Worm (Caenorhabditis elegans): ENCODE results near the gene R10H10.4.

DNA sequence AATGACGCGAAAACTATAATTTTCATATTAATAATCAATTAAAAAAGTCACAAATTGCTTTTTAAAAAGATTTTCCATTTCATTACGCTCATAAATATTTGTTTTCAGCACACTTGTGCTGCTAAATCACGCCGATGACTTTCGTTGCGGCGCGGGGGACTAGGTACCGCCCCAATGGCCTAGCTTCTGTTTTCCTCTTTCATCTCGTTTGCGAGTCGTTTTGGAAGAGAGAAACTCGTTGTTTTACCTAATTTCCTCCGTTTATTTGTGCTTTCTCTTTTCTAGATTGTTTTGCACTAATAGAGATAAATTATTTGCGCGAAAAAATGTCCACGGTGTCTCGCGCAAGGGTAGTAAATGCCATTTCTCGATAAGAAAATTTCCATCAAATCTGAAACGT lies 13.7 kb downstream of the R10H10.4 start:
- TF ChIP-seq cog-1 (tag; optimal IDR thresholded peaks at IDR 0.05) (no peak), T22C8.4 (GFP tag; IDR thresholded peaks at IDR 0.05) (no peak), ztf-29 (GFP tag; IDR thresholded peaks at IDR 0.05) (no peak), med-1 (GFP tag; optimal IDR thresholded peaks at IDR 0.05; ENCODE audit: insufficient read depth) (no peak), flt-1 (GFP tag; IDR thresholded peaks at IDR 0.05) (no peak)
